Fruit fly (Drosophila melanogaster): ENCODE data around the gene Sec16.
A peak's percentile ranks its signal among the peaks of the same experiment; 100 is the strongest.

Gene Sec16

dm6 chrX:12591223-12592120 lies 4.4 kb upstream of the Sec16 start (continued):
- TF ChIP-seq HHEX (GFP tag; optimal IDR thresholded peaks at IDR 0.05) (peak; percentile 20), CG15514 (GFP tag; optimal IDR thresholded peaks at IDR 0.05) (no peak), CG4282 (GFP tag; optimal IDR thresholded peaks at IDR 0.05) (peak; percentile 74), br (optimal IDR thresholded peaks at IDR 0.05) (no peak), az2 (GFP tag; optimal IDR thresholded peaks at IDR 0.05) (peak; percentile 35), eve (GFP tag; optimal IDR thresholded peaks at IDR 0.05) (no peak), crc (GFP tag; optimal IDR thresholded peaks at IDR 0.05) (no peak), CG17568 (GFP tag; optimal IDR thresholded peaks at IDR 0.05) (no peak), Camta (GFP tag; optimal IDR thresholded peaks at IDR 0.05) (peak; percentile 23), Adf1 (GFP tag; IDR thresholded peaks at IDR 0.05) (peak; percentile 79), Abd-B (GFP tag; optimal IDR thresholded peaks at IDR 0.05) (no peak), nmo (GFP tag; optimal IDR thresholded peaks at IDR 0.05) (peak; percentile 63), psq (GFP tag; optimal IDR thresholded peaks at IDR 0.05) (no peak), ato (GFP tag; IDR thresholded peaks at IDR 0.05; ENCODE audit: partially characterized antibody) (no peak), hb (GFP tag; IDR thresholded peaks at IDR 0.05; ENCODE audit: partially characterized antibody) (no peak), bcd (GFP tag; optimal IDR thresholded peaks at IDR 0.05) (peak; percentile 32), Spps (tag; optimal IDR thresholded peaks at IDR 0.05) (no peak), Hr3 (GFP tag; optimal IDR thresholded peaks at IDR 0.05) (peak; percentile 22), CG4328 (GFP tag; optimal IDR thresholded peaks at IDR 0.05) (peak; percentile 45), Fer3 (tag; optimal IDR thresholded peaks at IDR 0.05) (peak; percentile 32), CG12236 (GFP tag; optimal IDR thresholded peaks at IDR 0.05) (peak; percentile 23), Hmx (GFP tag; optimal IDR thresholded peaks at IDR 0.05) (no peak), ken (GFP tag; IDR thresholded peaks at IDR 0.05) (no peak), knrl (GFP tag; IDR thresholded peaks at IDR 0.05; ENCODE audit: partially characterized antibody) (no peak; the same call in 2 of the 3 replicates), p53 (GFP tag; optimal IDR thresholded peaks at IDR 0.05) (peak; percentile 53), H15 (GFP tag; IDR thresholded peaks at IDR 0.05) (no peak), lbe (GFP tag; optimal IDR thresholded peaks at IDR 0.05) (no peak), CG11560 (tag; IDR thresholded peaks at IDR 0.05) (no peak), sc (optimal IDR thresholded peaks at IDR 0.05) (no peak), sc (GFP tag; optimal IDR thresholded peaks at IDR 0.05) (peak; percentile 35), HLH54F (GFP tag; optimal IDR thresholded peaks at IDR 0.05) (peak; percentile 1), al (GFP tag; IDR thresholded peaks at IDR 0.05) (no peak), eyg (GFP tag; optimal IDR thresholded peaks at IDR 0.05) (no peak), CG11456 (GFP tag; IDR thresholded peaks at IDR 0.05) (no peak), CG17802 (tag; optimal IDR thresholded peaks at IDR 0.05) (no peak), Nf-YB (GFP tag; optimal IDR thresholded peaks at IDR 0.05) (peak; percentile 46), cad (GFP tag; optimal IDR thresholded peaks at IDR 0.05) (no peak), TFAM (GFP tag; optimal IDR thresholded peaks at IDR 0.05) (no peak), emc (GFP tag; optimal IDR thresholded peaks at IDR 0.05) (no peak), zen2 (GFP tag; IDR thresholded peaks at IDR 0.05; ENCODE audit: partially characterized antibody) (no peak), CG15696 (tag; optimal IDR thresholded peaks at IDR 0.05) (peak; percentile 35), repo (GFP tag; optimal IDR thresholded peaks at IDR 0.05) (peak; percentile 23), ab (GFP tag; optimal IDR thresholded peaks at IDR 0.05) (no peak), Dfd (GFP tag; optimal IDR thresholded peaks at IDR 0.05) (no peak), ssp (GFP tag; IDR thresholded peaks at IDR 0.05) (no peak), CG15601 (tag; optimal IDR thresholded peaks at IDR 0.05) (no peak), CG14441 (GFP tag; IDR thresholded peaks at IDR 0.05) (no peak), Bgb (GFP tag; IDR thresholded peaks at IDR 0.05; ENCODE audit: partially characterized antibody) (no peak), pan (optimal IDR thresholded peaks at IDR 0.05) (no peak), pan (GFP tag; optimal IDR thresholded peaks at IDR 0.05 in 1 of 2, IDR thresholded peaks at IDR 0.05 in 1 of 2) (no peak)
